Worm (Caenorhabditis elegans): ENCODE data around the gene str-31.

DNA sequence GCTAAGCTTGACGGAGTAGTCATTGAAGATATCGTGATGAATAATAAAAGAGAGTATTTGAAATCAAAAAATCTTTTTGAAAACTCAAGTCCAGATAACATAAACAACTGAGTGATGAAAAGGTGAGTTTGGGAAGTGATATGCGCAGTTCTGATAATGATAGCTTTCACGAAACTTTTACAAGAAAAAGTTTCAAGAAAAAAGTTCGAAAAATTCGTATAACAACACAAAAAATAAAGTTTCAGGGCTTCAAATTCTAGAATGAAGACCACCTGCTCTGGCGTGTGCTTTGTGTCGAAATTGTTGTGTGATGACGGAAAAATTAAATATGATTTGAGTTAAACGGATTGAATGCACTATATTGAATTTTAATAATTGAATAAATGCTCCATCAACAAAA, 11.6 kb upstream of the str-31 start, which contains the start of gene srb-19:
- no peak for TF ChIP-seq him-1 (tag; optimal IDR thresholded peaks at IDR 0.05)
- no peak for TF ChIP-seq dao-5 (tag; optimal IDR thresholded peaks at IDR 0.05)
- TF ChIP-seq W03F9.2 (tag; optimal IDR thresholded peaks at IDR 0.05) = no peak

All from whole organism, L4/young adult.